Worm (Caenorhabditis elegans) whole organism, L4 larva: Measurements from ENCODE around the gene phyh-1.

Experiments used
- F44E2.7 ChIP-seq: fragments of 200-800 bp; sonication (Bioruptor generic); IDR thresholded peaks from 2 replicates; pipeline ENCODE4 v2.1.2; 2022; ENCODE audit warnings: missing genetic modification characterization, missing compliant biosample characterization
- F49E8.2 ChIP-seq: sonication (generic microtip); optimal IDR thresholded peaks from 2 replicates; lab custom pipeline; 2016; ENCODE audit warnings: missing compliant biosample characterization, mild to moderate bottlenecking, missing genetic modification characterization, borderline replicate concordance
- R02D3.7 ChIP-seq: fragments of 150-350 bp; sonication (generic microtip); optimal IDR thresholded peaks from 3 replicates; lab custom pipeline; 2014; ENCODE audit warnings: missing biosample characterization, missing genetic modification characterization
- T26A8.4 ChIP-seq: fragments of 200-800 bp; sonication (Bioruptor generic); IDR thresholded peaks from 2 replicates; pipeline ENCODE4 v1.3.6; 2022; ENCODE audit warnings: missing genetic modification characterization, missing compliant biosample characterization
- Y105C5A.15 ChIP-seq: fragments of 200-800 bp; sonication (Bioruptor generic); IDR thresholded peaks from 2 replicates; pipeline ENCODE4 v1.3.6; 2022; ENCODE audit warnings: missing genetic modification characterization, missing compliant biosample characterization
- aha-1 ChIP-seq: fragments of 150-350 bp; peaks from one replicate; lab custom pipeline; 2014; ENCODE audit warnings: missing biosample characterization, missing genetic modification characterization
- ceh-28 ChIP-seq: fragments of 150-350 bp; optimal IDR thresholded peaks from 2 replicates; lab custom pipeline; 2014; ENCODE audit warnings: missing biosample characterization, missing genetic modification reagents, missing genetic modification characterization
- ceh-82 ChIP-seq: sonication (generic microtip); optimal IDR thresholded peaks from 2 replicates; lab custom pipeline; 2017; ENCODE audit warnings: missing biosample characterization, missing genetic modification characterization
- daf-16 ChIP-seq, 3 experiments: sonication (generic microtip); optimal IDR thresholded peaks; 2 replicates each; lab custom pipeline; 2016 to 2017; ENCODE audit warnings: missing genetic modification characterization in 3 of 3, missing genetic modification reagents in 3 of 3, mild to moderate bottlenecking in 2 of 3, missing compliant biosample characterization in 2 of 3, missing biosample characterization in 1 of 3, moderate library complexity in 1 of 3
- daf-19 ChIP-seq: fragments of 200-800 bp; sonication (Bioruptor generic); conservative IDR thresholded peaks from 2 replicates; pipeline ENCODE4 v1.3.6; 2022; ENCODE audit warnings: missing genetic modification characterization, missing compliant biosample characterization
- dmd-6 ChIP-seq: fragments of 200-800 bp; sonication (Bioruptor generic); IDR thresholded peaks from 2 replicates; pipeline ENCODE4 v1.3.6; 2022; ENCODE audit warnings: missing genetic modification reagents, missing genetic modification characterization, missing compliant biosample characterization
- dmd-8 ChIP-seq: fragments of 200-800 bp; sonication (Bioruptor generic); IDR thresholded peaks from 2 replicates; pipeline ENCODE4 v1.3.6; 2022; ENCODE audit warnings: missing genetic modification characterization, missing compliant biosample characterization
- dmd-9 ChIP-seq: fragments of 200-800 bp; sonication (Bioruptor generic); IDR thresholded peaks from 2 replicates; pipeline ENCODE4 v1.3.6; 2022; ENCODE audit warnings: missing genetic modification reagents, missing genetic modification characterization, missing compliant biosample characterization
- dpl-1 ChIP-seq: fragments of 150-350 bp; optimal IDR thresholded peaks from 2 replicates; lab custom pipeline; 2014; ENCODE audit warnings: missing biosample characterization, missing genetic modification reagents, missing genetic modification characterization
- dve-1 ChIP-seq: sonication (generic microtip); optimal IDR thresholded peaks from 2 replicates; lab custom pipeline; 2017; ENCODE audit warnings: antibody characterized with exemption, mild to moderate bottlenecking, missing genetic modification characterization, missing compliant biosample characterization; ENCODE audit not compliant: insufficient read depth
- hlh-30 ChIP-seq: sonication (generic microtip); optimal IDR thresholded peaks from 2 replicates; lab custom pipeline; 2017; ENCODE audit warnings: antibody characterized with exemption, mild to moderate bottlenecking, missing genetic modification characterization, missing compliant biosample characterization; ENCODE audit not compliant: insufficient read depth
- hmg-1.1 ChIP-seq: fragments of 200-800 bp; sonication (Bioruptor generic); IDR thresholded peaks from 2 replicates; pipeline ENCODE4 v1.3.6; 2022; ENCODE audit warnings: missing genetic modification reagents, missing genetic modification characterization, missing compliant biosample characterization
- lin-13 ChIP-seq: fragments of 150-350 bp; optimal IDR thresholded peaks from 2 replicates; lab custom pipeline; 2014; ENCODE audit warnings: missing biosample characterization, missing genetic modification reagents, missing genetic modification characterization
- lin-29 ChIP-seq: fragments of 200-800 bp; sonication (Bioruptor generic); IDR thresholded peaks from 2 replicates; pipeline ENCODE4 v1.3.6; 2022; ENCODE audit warnings: missing genetic modification reagents, missing genetic modification characterization, missing compliant biosample characterization
- lin-38 ChIP-seq: fragments of 200-800 bp; sonication (Bioruptor generic); IDR thresholded peaks from 2 replicates; pipeline ENCODE4 v1.3.6; 2022; ENCODE audit warnings: missing genetic modification reagents, missing genetic modification characterization, missing compliant biosample characterization
- lin-39 ChIP-seq: fragments of 150-350 bp; optimal IDR thresholded peaks from 2 replicates; lab custom pipeline; 2014; ENCODE audit warnings: missing biosample characterization, missing genetic modification reagents, missing genetic modification characterization
- madf-5 ChIP-seq, 2 experiments: fragments of 200-800 bp; sonication (Bioruptor generic); IDR thresholded peaks; 2 replicates each; pipeline ENCODE4 v1.3.6; 2022; ENCODE audit warnings: missing compliant biosample characterization in 2 of 2, missing genetic modification characterization in 2 of 2
- mdt-29 ChIP-seq: fragments of 200-800 bp; sonication (Bioruptor generic); IDR thresholded peaks from 2 replicates; pipeline ENCODE4 v1.3.6; 2022; ENCODE audit warnings: missing genetic modification reagents, missing genetic modification characterization, missing compliant biosample characterization
- mes-2 ChIP-seq: sonication (generic microtip); optimal IDR thresholded peaks from 2 replicates; lab custom pipeline; 2016; ENCODE audit warnings: missing genotype, mild to moderate bottlenecking, missing genetic modification characterization, missing compliant biosample characterization; ENCODE audit not compliant: poor library complexity, severe bottlenecking
- mxl-2 ChIP-seq: fragments of 200-800 bp; sonication (Bioruptor generic); conservative IDR thresholded peaks from 2 replicates; pipeline ENCODE4 v1.3.6; 2022; ENCODE audit warnings: missing genetic modification reagents, missing genetic modification characterization, missing compliant biosample characterization
- nhr-237 ChIP-seq: sonication (generic microtip); optimal IDR thresholded peaks from 2 replicates; lab custom pipeline; 2017; ENCODE audit warnings: missing biosample characterization, missing genetic modification characterization
- nhr-28 ChIP-seq: fragments of 150-350 bp; optimal IDR thresholded peaks from 2 replicates; lab custom pipeline; 2014; ENCODE audit warnings: missing biosample characterization, missing genetic modification characterization
- php-3 ChIP-seq: fragments of 200-800 bp; sonication (Bioruptor generic); IDR thresholded peaks from 2 replicates; pipeline ENCODE4 v1.3.6; 2022; ENCODE audit warnings: missing genetic modification reagents, missing genetic modification characterization, missing compliant biosample characterization
- rbr-2 ChIP-seq: sonication (generic microtip); optimal IDR thresholded peaks from 2 replicates; lab custom pipeline; 2016; ENCODE audit warnings: missing genotype, missing genetic modification characterization, missing compliant biosample characterization
- sdz-12 ChIP-seq: fragments of 200-800 bp; sonication (Bioruptor generic); optimal IDR thresholded peaks from 2 replicates; lab custom pipeline; 2018; ENCODE audit warnings: mild to moderate bottlenecking, missing genetic modification characterization, missing compliant biosample characterization
- set-16 ChIP-seq: fragments of 200-800 bp; sonication (Bioruptor generic); IDR thresholded peaks from 2 replicates; pipeline ENCODE4 v1.3.6; 2022; ENCODE audit warnings: missing genetic modification reagents, missing genetic modification characterization, missing compliant biosample characterization
- skn-1 ChIP-seq: fragments of 150-350 bp; optimal IDR thresholded peaks from 2 replicates; lab custom pipeline; 2014; ENCODE audit warnings: missing biosample characterization, missing genetic modification characterization
- snpc-1.2 ChIP-seq: fragments of 200-800 bp; sonication (Bioruptor generic); IDR thresholded peaks from 2 replicates; pipeline ENCODE4 v1.3.6; 2022; ENCODE audit warnings: missing genetic modification reagents, missing genetic modification characterization, missing compliant biosample characterization
- spr-1 ChIP-seq: sonication (generic microtip); optimal IDR thresholded peaks from 2 replicates; lab custom pipeline; 2016; ENCODE audit warnings: mild to moderate bottlenecking, missing genetic modification characterization, missing compliant biosample characterization
- tra-1 ChIP-seq: fragments of 200-800 bp; sonication (Bioruptor generic); IDR thresholded peaks from 2 replicates; pipeline ENCODE4 v1.3.6; 2022; ENCODE audit warnings: missing genetic modification reagents, missing genetic modification characterization, missing compliant biosample characterization
- zfp-3 ChIP-seq: fragments of 200-800 bp; sonication (Bioruptor generic); conservative IDR thresholded peaks from 2 replicates; pipeline ENCODE4 v1.3.6; 2022; ENCODE audit warnings: missing genetic modification reagents, missing genetic modification characterization, missing compliant biosample characterization

Gene phyh-1

ce11 chrIV:17278363-17278762, 19.2 kb upstream of the phyh-1 start (continued):
- TF ChIP-seq dmd-6 (GFP tag; lab: Robert Waterston, UW) (peak; percentile 97), spr-1 (tag; lab: Kevin White, UChicago) (peak; percentile 92), lin-29 (peak; percentile 87), dmd-9 (GFP tag; lab: Robert Waterston, UW) (peak; percentile 92)

ce11 chrIV:17277459-17278173, 18.4 kb upstream of the phyh-1 start:
- peak in 1 of 2 experiments; percentile 29 for TF ChIP-seq daf-16 (GFP tag; optimal IDR thresholded peaks at IDR 0.05; lab: Kevin White, UChicago)
- peak; percentile 74 for TF ChIP-seq daf-16 (tag; optimal IDR thresholded peaks at IDR 0.05; lab: Kevin White, UChicago)
- TF ChIP-seq hlh-30 (tag; lab: Kevin White, UChicago) = peak; percentile 12
- no peak for TF ChIP-seq zfp-3 (GFP tag; lab: Robert Waterston, UW)
- TF ChIP-seq T26A8.4 (GFP tag; lab: Robert Waterston, UW) = 0 out of 2 replicates have a peak, but pooled peaks have one; percentile 6
- TF ChIP-seq F44E2.7 (GFP tag; lab: Robert Waterston, UW) = no peak
- peak; percentile 21 for TF ChIP-seq skn-1 (tag; lab: Kevin White, UChicago)
- no peak for TF ChIP-seq spr-1 (tag; lab: Kevin White, UChicago)
- TF ChIP-seq Y105C5A.15 (GFP tag; lab: Robert Waterston, UW) = 0 out of 2 replicates have a peak, but pooled peaks have one; percentile 37
- TF ChIP-seq madf-5 (GFP tag; IDR thresholded peaks at IDR 0.05; lab: Robert Waterston, UW) = 0 out of 4 replicates have a peak, but pooled peaks of 1 of the 2 experiments have one; percentile 69
- 0 out of 2 replicates have a peak, but pooled peaks have one; percentile 54 for TF ChIP-seq mdt-29 (GFP tag; lab: Robert Waterston, UW)
- no peak for TF ChIP-seq dmd-8
- TF ChIP-seq php-3 (GFP tag; lab: Robert Waterston, UW) = no peak; the same call in 1 of the 2 replicates
- TF ChIP-seq snpc-1.2 (GFP tag; lab: Robert Waterston, UW) = peak; percentile 65; the same call in 1 of the 2 replicates

ce11 chrIV:17276705-17277458, 17.7 kb upstream of the phyh-1 start, which contains the start of gene clec-196:
Gene clec-196 (plus strand): TSS chrIV:17276956.
- TF ChIP-seq dve-1 (tag; lab: Kevin White, UChicago) (peak; percentile 4), dpl-1 (peak; percentile 39), set-16 (GFP tag; lab: Robert Waterston, UW) (no peak), rbr-2 (tag; lab: Kevin White, UChicago) (no peak), lin-13 (GFP tag; lab: Kevin White, UChicago) (no peak), hmg-1.1 (0 out of 2 replicates have a peak, but pooled peaks have one; percentile 22), mes-2 (tag; lab: Kevin White, UChicago) (peak; percentile 1), mxl-2 (GFP tag; lab: Robert Waterston, UW) (no peak), lin-38 (GFP tag; lab: Robert Waterston, UW) (peak; percentile 18), aha-1 (tag; lab: Kevin White, UChicago) (peak; percentile 96)

- TF ChIP-seq tra-1 (GFP tag; lab: Robert Waterston, UW) (no peak), F49E8.2 (tag; lab: Kevin White, UChicago) (no peak), R02D3.7 (tag; lab: Kevin White, UChicago) (no peak), madf-5 (GFP tag; IDR thresholded peaks at IDR 0.05; lab: Robert Waterston, UW) (no peak), mdt-29 (GFP tag; lab: Robert Waterston, UW) (no peak), ceh-28 (tag; lab: Kevin White, UChicago) (no peak), daf-19 (GFP tag; lab: Robert Waterston, UW) (no peak), lin-38 (GFP tag; lab: Robert Waterston, UW) (no peak), lin-39 (no peak), T26A8.4 (GFP tag; lab: Robert Waterston, UW) (no peak), nhr-28 (tag; lab: Kevin White, UChicago) (no peak), lin-13 (GFP tag; lab: Kevin White, UChicago) (no peak), sdz-12 (GFP tag; lab: Kevin White, UChicago) (no peak), nhr-237 (tag; lab: Kevin White, UChicago) (no peak), ceh-82 (tag; lab: Kevin White, UChicago) (no peak), snpc-1.2 (GFP tag; lab: Robert Waterston, UW) (no peak)
These were observed 16.1 kb upstream of the phyh-1 start, which contains the start of gene lhfp-4 for ce11 chrIV:17275281-17275680. Gene lhfp-4 (plus strand): TSS chrIV:17275581.
